Fruit fly (Drosophila melanogaster): ENCODE measurements around the gene MED11.

- TF ChIP-seq Met (GFP tag; optimal IDR thresholded peaks at IDR 0.05) (peak; percentile 39), Sox102F (GFP tag; optimal IDR thresholded peaks at IDR 0.05) (peak; percentile 5), CG16779 (tag; optimal IDR thresholded peaks at IDR 0.05) (peak; percentile 63), lz (GFP tag; optimal IDR thresholded peaks at IDR 0.05) (peak; percentile 2), CG3919 (GFP tag; optimal IDR thresholded peaks at IDR 0.05) (peak; percentile 54), OdsH (GFP tag; optimal IDR thresholded peaks at IDR 0.05) (peak; percentile 25), Ets96B (tag; optimal IDR thresholded peaks at IDR 0.05) (no peak), achi (GFP tag; optimal IDR thresholded peaks at IDR 0.05) (peak; percentile 54), CG6792 (GFP tag; optimal IDR thresholded peaks at IDR 0.05) (peak; percentile 22), pdm3 (GFP tag; optimal IDR thresholded peaks at IDR 0.05) (peak; percentile 60), CG15336 (GFP tag; IDR thresholded peaks at IDR 0.05) (peak; percentile 85), CG6808 (GFP tag; optimal IDR thresholded peaks at IDR 0.05) (peak; percentile 76), topi (GFP tag; optimal IDR thresholded peaks at IDR 0.05) (peak; percentile 47), Smox (GFP tag; optimal IDR thresholded peaks at IDR 0.05) (peak; percentile 20)
Observed at dm6 chr3L:18771095-18772013, 25.7 kb downstream of the MED11 start.
